Worm (Caenorhabditis elegans) whole organism, L4/young adult: ENCODE data around the gene cux-7.

Source experiments
- W03F9.2 ChIP-seq: fragments of 150-350 bp; optimal IDR thresholded peaks from 2 replicates; lab custom pipeline; 2014; ENCODE audit warnings: missing biosample characterization, missing genetic modification characterization
- dao-5 ChIP-seq: sonication (generic microtip); optimal IDR thresholded peaks from 2 replicates; lab custom pipeline; 2016; ENCODE audit warnings: missing genotype, missing genetic modification characterization, moderate library complexity, missing compliant biosample characterization
- him-1 ChIP-seq: sonication (generic microtip); optimal IDR thresholded peaks from 2 replicates; lab custom pipeline; 2016; ENCODE audit warnings: missing genotype, missing genetic modification reagents, missing genetic modification characterization, missing compliant biosample characterization

ce11 chrIII:7535347-7535746 lies 14.7 kb upstream of the cux-7 start:
- TF ChIP-seq W03F9.2: no peak
- no peak for TF ChIP-seq dao-5 (tag; lab: Kevin White, UChicago)
- TF ChIP-seq him-1: no peak
